Fruit fly (Drosophila melanogaster) whole organism, adult: ENCODE data around the gene CG42399.

Experiments used
- CG11617 ChIP-seq: fragments of 200-800 bp; sonication (Bioruptor generic); optimal IDR thresholded peaks from 2 replicates; lab custom pipeline; 2017; ENCODE audit warnings: mild to moderate bottlenecking, missing biosample characterization, missing genetic modification reagents, missing genetic modification characterization
- CG12768 ChIP-seq: fragments of 200-800 bp; sonication (Bioruptor generic); optimal IDR thresholded peaks from 2 replicates; lab custom pipeline; 2017; ENCODE audit warnings: missing biosample characterization, missing genetic modification characterization, mild to moderate bottlenecking, moderate library complexity, missing genetic modification reagents
- CG14711 ChIP-seq: fragments of 200-800 bp; sonication (Bioruptor generic); optimal IDR thresholded peaks from 2 replicates; lab custom pipeline; 2018; ENCODE audit warnings: missing biosample characterization, mild to moderate bottlenecking, missing genetic modification characterization, moderate library complexity
- CG1620 ChIP-seq: fragments of 200-800 bp; sonication (Bioruptor generic); optimal IDR thresholded peaks from 2 replicates; lab custom pipeline; 2016; ENCODE audit warnings: missing biosample characterization, missing genetic modification characterization
- CG33017 ChIP-seq: fragments of 200-800 bp; sonication (Bioruptor generic); optimal IDR thresholded peaks from 2 replicates; lab custom pipeline; 2018; ENCODE audit warnings: missing biosample characterization, mild to moderate bottlenecking, missing genetic modification characterization, moderate library complexity
- CG5204 ChIP-seq: fragments of 200-800 bp; sonication (Bioruptor generic); optimal IDR thresholded peaks from 2 replicates; lab custom pipeline; 2016; ENCODE audit warnings: missing biosample characterization, missing genetic modification characterization
- CG7045 ChIP-seq: fragments of 200-800 bp; sonication (Bioruptor generic); optimal IDR thresholded peaks from 2 replicates; lab custom pipeline; 2017; ENCODE audit warnings: missing biosample characterization, mild to moderate bottlenecking, missing genetic modification characterization
- CG7101 ChIP-seq: fragments of 200-800 bp; sonication (Bioruptor generic); optimal IDR thresholded peaks from 2 replicates; lab custom pipeline; 2018; ENCODE audit warnings: missing biosample characterization, mild to moderate bottlenecking, missing genetic modification characterization, moderate library complexity
- Clk ChIP-seq: fragments of 200-800 bp; sonication (Bioruptor generic); optimal IDR thresholded peaks from 2 replicates; lab custom pipeline; 2017; ENCODE audit warnings: missing biosample characterization, missing genetic modification characterization
- Crg-1 ChIP-seq: fragments of 200-800 bp; sonication (Bioruptor generic); optimal IDR thresholded peaks from 2 replicates; lab custom pipeline; 2016; ENCODE audit warnings: missing biosample characterization, missing genetic modification characterization
- Hr96 ChIP-seq: fragments of 200-800 bp; sonication (Bioruptor generic); optimal IDR thresholded peaks from 2 replicates; lab custom pipeline; 2016; ENCODE audit warnings: missing biosample characterization, missing genetic modification characterization
- Mnt ChIP-seq: fragments of 200-800 bp; sonication (Bioruptor generic); optimal IDR thresholded peaks from 2 replicates; lab custom pipeline; 2016; ENCODE audit warnings: missing biosample characterization, mild to moderate bottlenecking, missing genetic modification characterization
- bab1 ChIP-seq: fragments of 200-800 bp; sonication (Bioruptor generic); optimal IDR thresholded peaks from 3 replicates; lab custom pipeline; 2019; ENCODE audit warnings: missing biosample characterization, mild to moderate bottlenecking, missing genetic modification characterization, moderate library complexity
- cic ChIP-seq: fragments of 200-800 bp; sonication (Bioruptor generic); optimal IDR thresholded peaks from 2 replicates; lab custom pipeline; 2017; ENCODE audit warnings: missing biosample characterization, mild to moderate bottlenecking, missing genetic modification characterization, moderate library complexity
- cnc ChIP-seq, 2 experiments: fragments of >200 bp; optimal IDR thresholded peaks; 2 replicates each; lab custom pipeline; 2017
- kay ChIP-seq: fragments of 200-800 bp; sonication (Bioruptor generic); peaks from one replicate; lab custom pipeline; 2016; ENCODE audit warnings: missing biosample characterization, missing genetic modification characterization, borderline replicate concordance
- ovo ChIP-seq: fragments of 200-800 bp; sonication (Bioruptor generic); optimal IDR thresholded peaks from 2 replicates; lab custom pipeline; 2016; ENCODE audit warnings: missing biosample characterization, missing genetic modification characterization
- pad ChIP-seq: fragments of 200-800 bp; sonication (Bioruptor generic); optimal IDR thresholded peaks from 3 replicates; lab custom pipeline; 2017; ENCODE audit warnings: missing biosample characterization, missing genetic modification characterization, mild to moderate bottlenecking, moderate library complexity, missing genetic modification reagents
- tj ChIP-seq: fragments of 200-800 bp; sonication (Bioruptor generic); optimal IDR thresholded peaks from 3 replicates; lab custom pipeline; 2017; ENCODE audit warnings: missing biosample characterization, mild to moderate bottlenecking, missing genetic modification characterization, moderate library complexity
- toe ChIP-seq: fragments of 200-800 bp; sonication (Bioruptor generic); optimal IDR thresholded peaks from 2 replicates; lab custom pipeline; 2016; ENCODE audit warnings: missing biosample characterization, missing genetic modification characterization

The CG42399 gene

dm6 chr2L:155994-156393 lies 2.9 kb upstream of the CG42399 start, which contains the start of gene CG3436:
Gene CG3436 (plus strand): TSS chr2L:156029.
- TF ChIP-seq Crg-1 (GFP tag; lab: Kevin White, UChicago) (peak; percentile 43), CG33017 (no peak), Mnt (GFP tag; lab: Kevin White, UChicago) (peak; percentile 26), ovo (GFP tag; lab: Kevin White, UChicago) (no peak), tj (GFP tag; lab: Kevin White, UChicago) (peak; percentile 15), cic (GFP tag; lab: Kevin White, UChicago) (peak; percentile 10), bab1 (GFP tag; lab: Kevin White, UChicago) (peak; percentile 43), CG1620 (peak; percentile 13), kay (no peak), pad (GFP tag; lab: Kevin White, UChicago) (peak; percentile 19), CG7045 (GFP tag; lab: Kevin White, UChicago) (no peak), CG7101 (peak; percentile 11), CG14711 (tag; lab: Kevin White, UChicago) (peak; percentile 95)

dm6 chr2L:155215-155712 lies 2.2 kb upstream of the CG42399 start, which contains the start of gene Pus10:
Gene Pus10 (minus strand): TSS chr2L:155305.
- peak; percentile 30 for TF ChIP-seq Crg-1 (GFP tag; lab: Kevin White, UChicago)
- peak; percentile 54 for TF ChIP-seq CG12768
- no peak for TF ChIP-seq Hr96 (GFP tag; lab: Kevin White, UChicago)
- TF ChIP-seq pad (GFP tag; lab: Kevin White, UChicago): peak; percentile 28
- TF ChIP-seq bab1 (GFP tag; lab: Kevin White, UChicago): peak; percentile 24
- TF ChIP-seq Clk (GFP tag; lab: Kevin White, UChicago): no peak
- TF ChIP-seq cic (GFP tag; lab: Kevin White, UChicago): peak; percentile 49
- no peak for TF ChIP-seq CG5204 (GFP tag; lab: Kevin White, UChicago)
- no peak for TF ChIP-seq kay
- TF ChIP-seq CG11617: peak; percentile 60
- TF ChIP-seq CG7045 (GFP tag; lab: Kevin White, UChicago): peak; percentile 42
- peak; percentile 93 for TF ChIP-seq Mnt (GFP tag; lab: Kevin White, UChicago)
- peak; percentile 17 for TF ChIP-seq CG33017
- TF ChIP-seq CG7101: peak; percentile 49
- TF ChIP-seq cnc (optimal IDR thresholded peaks at IDR 0.05; lab: Kevin White, UChicago): no peak
- TF ChIP-seq ovo (GFP tag; lab: Kevin White, UChicago): no peak
- peak; percentile 0 for TF ChIP-seq tj (GFP tag; lab: Kevin White, UChicago)
- TF ChIP-seq CG14711 (tag; lab: Kevin White, UChicago): no peak
- TF ChIP-seq CG1620: no peak
- TF ChIP-seq toe: no peak

- TF ChIP-seq bab1 (GFP tag; lab: Kevin White, UChicago) (no peak), tj (GFP tag; lab: Kevin White, UChicago) (no peak), toe (no peak)
These were observed 6.6 kb downstream of the CG42399 start for dm6 chr2L:146503-146902.

dm6 chr2L:143088-143487 lies 10.0 kb downstream of the CG42399 start, which contains the start of the genes CG31974 and CG11454:
Gene CG31974 (minus strand): TSS chr2L:143091.
Gene CG11454 (plus strand): TSS chr2L:143323.
- TF ChIP-seq CG1620 (no peak), bab1 (GFP tag; lab: Kevin White, UChicago) (peak; percentile 9), cic (GFP tag; lab: Kevin White, UChicago) (peak; percentile 40), Mnt (GFP tag; lab: Kevin White, UChicago) (peak; percentile 1), Hr96 (GFP tag; lab: Kevin White, UChicago) (no peak)

DNA sequence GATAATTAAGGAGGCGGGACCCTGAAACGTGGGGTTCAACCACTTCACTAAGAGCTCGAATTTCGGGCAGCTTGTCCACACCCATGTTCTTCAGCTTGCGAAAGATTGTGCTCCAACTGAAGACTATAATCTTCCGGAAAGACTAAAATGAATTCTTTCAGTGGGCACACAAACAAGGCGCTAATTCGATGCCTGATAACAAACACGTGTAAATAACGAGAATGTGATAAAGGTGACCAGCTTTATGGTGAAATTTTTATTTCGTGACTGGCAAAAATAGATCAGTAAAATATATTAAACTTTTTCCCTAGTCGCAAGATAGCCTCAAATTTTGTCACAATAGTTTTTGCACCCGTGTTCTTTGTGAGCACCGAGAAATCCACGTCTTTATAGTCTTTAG lies 12.3 kb downstream of the CG42399 start, which contains the start of the genes CG31975 and ovm:
CG31975 (minus strand) TSS at position 144 of the 400 bp plus-strand sequence.
ovm (minus strand) TSS at position 144 of the 400 bp plus-strand sequence.
- peak; percentile 1 for TF ChIP-seq kay
- TF ChIP-seq CG12768: no peak
- no peak for TF ChIP-seq CG14711 (tag; lab: Kevin White, UChicago)
- TF ChIP-seq cnc (optimal IDR thresholded peaks at IDR 0.05; lab: Kevin White, UChicago): peak in 1 of 2 experiments; percentile 68
- no peak for TF ChIP-seq Hr96 (GFP tag; lab: Kevin White, UChicago)
- TF ChIP-seq tj (GFP tag; lab: Kevin White, UChicago): no peak
- peak; percentile 26 for TF ChIP-seq Mnt (GFP tag; lab: Kevin White, UChicago)
- no peak for TF ChIP-seq bab1 (GFP tag; lab: Kevin White, UChicago)
- no peak for TF ChIP-seq CG33017
- TF ChIP-seq CG7101: no peak
- TF ChIP-seq pad (GFP tag; lab: Kevin White, UChicago): no peak

- TF ChIP-seq CG7045 (GFP tag; lab: Kevin White, UChicago) (no peak), cic (GFP tag; lab: Kevin White, UChicago) (peak; percentile 37), CG12768 (peak; percentile 27)
These were observed 13.5 kb downstream of the CG42399 start for dm6 chr2L:139610-140009.

DNA sequence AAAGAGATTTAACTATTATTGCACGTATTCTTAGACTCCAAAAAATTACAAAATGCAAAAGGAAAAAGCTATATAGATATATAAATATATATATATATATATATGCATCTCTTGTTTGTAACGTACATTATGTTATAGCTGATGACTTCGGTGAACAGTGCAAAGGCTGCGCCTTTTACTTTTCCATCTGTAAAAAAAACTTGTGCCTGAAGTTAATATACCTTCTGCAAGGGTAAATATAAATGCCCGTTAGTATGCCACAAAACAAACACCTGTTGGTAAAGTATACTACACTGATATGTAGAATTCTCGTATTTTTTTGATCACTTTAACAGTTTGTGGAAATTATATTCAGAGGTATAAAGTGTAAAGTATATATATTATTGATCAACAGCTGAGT lies 15.0 kb downstream of the CG42399 start:
- no peak for TF ChIP-seq Hr96 (GFP tag; lab: Kevin White, UChicago)
- no peak for TF ChIP-seq kay
- no peak for TF ChIP-seq CG7045 (GFP tag; lab: Kevin White, UChicago)
- TF ChIP-seq CG14711 (tag; lab: Kevin White, UChicago): no peak
- TF ChIP-seq ovo (GFP tag; lab: Kevin White, UChicago): no peak
- no peak for TF ChIP-seq toe
- no peak for TF ChIP-seq CG7101
